Fruit fly (Drosophila melanogaster) whole organism, pupa: ENCODE data around the gene RYa-R.
A peak's percentile ranks its signal among the peaks of the same experiment; 100 is the strongest.

ENCODE experiments used
- CG10348 ChIP-seq: fragments of 200-800 bp; sonication (Bioruptor generic); IDR thresholded peaks from 2 replicates; pipeline ENCODE4 v1.3.6; 2022; ENCODE audit warnings: missing biosample characterization, missing genetic modification characterization
- CG12605 ChIP-seq: fragments of 200-800 bp; sonication (Bioruptor generic); IDR thresholded peaks from 2 replicates; pipeline ENCODE4 v1.3.6; 2022; ENCODE audit warnings: missing biosample characterization, missing genetic modification characterization
- CG13204 ChIP-seq: fragments of 200-800 bp; sonication (Bioruptor generic); optimal IDR thresholded peaks from 2 replicates; lab custom pipeline; 2018; ENCODE audit warnings: missing biosample characterization, mild to moderate bottlenecking, missing genetic modification characterization, moderate library complexity
- CG14655 ChIP-seq: fragments of 200-800 bp; sonication (Bioruptor generic); optimal IDR thresholded peaks from 3 replicates; lab custom pipeline; 2017; ENCODE audit warnings: mild to moderate bottlenecking, missing biosample characterization, missing genetic modification reagents, missing genetic modification characterization
- CG15710 ChIP-seq: fragments of 200-800 bp; sonication (Bioruptor generic); optimal IDR thresholded peaks from 2 replicates; lab custom pipeline; 2018; ENCODE audit warnings: missing biosample characterization, mild to moderate bottlenecking, missing genetic modification characterization, moderate library complexity
- CG17806 ChIP-seq: fragments of 200-800 bp; sonication (Bioruptor generic); optimal IDR thresholded peaks from 2 replicates; lab custom pipeline; 2018; ENCODE audit warnings: missing biosample characterization, mild to moderate bottlenecking, missing genetic modification characterization, moderate library complexity
- CG32121 ChIP-seq: fragments of 200-800 bp; sonication (Bioruptor generic); IDR thresholded peaks from 2 replicates; pipeline ENCODE4 v1.3.6; 2022; ENCODE audit warnings: missing biosample characterization, missing genetic modification characterization
- CG34367 ChIP-seq: fragments of 200-800 bp; sonication (Bioruptor generic); optimal IDR thresholded peaks from 2 replicates; lab custom pipeline; 2018; ENCODE audit warnings: missing biosample characterization, mild to moderate bottlenecking, missing genetic modification characterization
- CG4496 ChIP-seq: fragments of 200-800 bp; sonication (Bioruptor generic); IDR thresholded peaks from 3 replicates; pipeline ENCODE4 v1.3.6; 2022; ENCODE audit warnings: missing biosample characterization, missing genetic modification characterization
- CG8159 ChIP-seq: fragments of 200-800 bp; sonication (Bioruptor generic); optimal IDR thresholded peaks from 3 replicates; lab custom pipeline; 2018; ENCODE audit warnings: missing biosample characterization, mild to moderate bottlenecking, missing genetic modification characterization, moderate library complexity
- CG8301 ChIP-seq: fragments of 200-800 bp; sonication (Bioruptor generic); optimal IDR thresholded peaks from 2 replicates; lab custom pipeline; 2018; ENCODE audit warnings: missing biosample characterization, mild to moderate bottlenecking, missing genetic modification characterization
- CG9948 ChIP-seq: fragments of 200-800 bp; sonication (Bioruptor generic); optimal IDR thresholded peaks from 2 replicates; lab custom pipeline; 2018; ENCODE audit warnings: missing biosample characterization, mild to moderate bottlenecking, missing genetic modification characterization, moderate library complexity
- D1 ChIP-seq: fragments of 200-800 bp; sonication (Bioruptor generic); optimal IDR thresholded peaks from 2 replicates; lab custom pipeline; 2018; ENCODE audit warnings: missing biosample characterization, mild to moderate bottlenecking, missing genetic modification characterization, moderate library complexity
- EcR ChIP-seq: fragments of 200-800 bp; sonication (Bioruptor generic); optimal IDR thresholded peaks from 3 replicates; lab custom pipeline; 2019; ENCODE audit warnings: missing biosample characterization, missing genetic modification characterization, mild to moderate bottlenecking, moderate library complexity, missing genetic modification reagents
- Ets98B ChIP-seq: fragments of 200-800 bp; sonication (Bioruptor generic); IDR thresholded peaks from 2 replicates; pipeline ENCODE4 v1.3.6; 2022; ENCODE audit warnings: missing biosample characterization, missing genetic modification characterization
- Pif1A ChIP-seq: fragments of 200-800 bp; sonication (Bioruptor generic); optimal IDR thresholded peaks from 3 replicates; lab custom pipeline; 2016; ENCODE audit warnings: missing biosample characterization, missing genetic modification characterization
- Pif1B ChIP-seq: fragments of 200-800 bp; sonication (Bioruptor generic); optimal IDR thresholded peaks from 3 replicates; lab custom pipeline; 2016; ENCODE audit warnings: missing biosample characterization, missing genetic modification characterization
- Snoo ChIP-seq: fragments of 200-800 bp; sonication (Bioruptor generic); optimal IDR thresholded peaks from 3 replicates; lab custom pipeline; 2017; ENCODE audit warnings: missing biosample characterization, mild to moderate bottlenecking, missing genetic modification characterization, inconsistent platforms
- fd96Ca ChIP-seq: fragments of 200-800 bp; sonication (Bioruptor generic); IDR thresholded peaks from 3 replicates; pipeline ENCODE4 v1.3.6; 2022; ENCODE audit warnings: missing biosample characterization, missing genetic modification characterization
- gl ChIP-seq: fragments of 200-800 bp; sonication (Bioruptor generic); optimal IDR thresholded peaks from 2 replicates; lab custom pipeline; 2018; ENCODE audit warnings: missing biosample characterization, mild to moderate bottlenecking, missing genetic modification characterization
- rn ChIP-seq: fragments of 200-800 bp; sonication (Bioruptor generic); IDR thresholded peaks from 2 replicates; pipeline ENCODE4 v1.3.6; 2022; ENCODE audit warnings: missing biosample characterization, missing genetic modification characterization

RYa-R gene

dm6 chr3R:26996642-26997041 lies at the start of gene RYa-R:
Gene RYa-R, plus strand, starts transcription at chr3R:26996980.
- TF ChIP-seq CG14655 (GFP tag; lab: Kevin White, UChicago): no peak
- no peak for TF ChIP-seq CG15710 (tag; lab: Kevin White, UChicago)
- no peak for TF ChIP-seq CG8159 (tag; lab: Kevin White, UChicago)
- no peak for TF ChIP-seq CG12605
- no peak for TF ChIP-seq Snoo (tag; lab: Kevin White, UChicago)
- no peak for TF ChIP-seq CG13204 (GFP tag; lab: Kevin White, UChicago)
- TF ChIP-seq fd96Ca (GFP tag; lab: Robert Waterston, UW): no peak

dm6 chr3R:26947296-26947880 lies 49.4 kb upstream of the RYa-R start, which contains the start of gene Spag1:
Gene Spag1, plus strand, starts transcription at chr3R:26947830.
- TF ChIP-seq Ets98B (peak; percentile 38; the same call in 1 of the 2 replicates), CG4496 (GFP tag; lab: Robert Waterston, UW) (no peak), Pif1A (GFP tag; lab: Kevin White, UChicago) (peak; percentile 34), CG8159 (tag; lab: Kevin White, UChicago) (peak; percentile 3), fd96Ca (GFP tag; lab: Robert Waterston, UW) (no peak), Snoo (tag; lab: Kevin White, UChicago) (peak; percentile 3), CG12605 (peak; percentile 70), rn (GFP tag; lab: Robert Waterston, UW) (no peak), D1 (peak; percentile 35), Pif1B (GFP tag; lab: Kevin White, UChicago) (peak; percentile 68), gl (tag; lab: Kevin White, UChicago) (peak; percentile 58), CG9948 (tag; lab: Kevin White, UChicago) (no peak), EcR (GFP tag; lab: Kevin White, UChicago) (peak; percentile 31), CG17806 (tag; lab: Kevin White, UChicago) (peak; percentile 45), CG8301 (tag; lab: Kevin White, UChicago) (peak; percentile 26), CG15710 (tag; lab: Kevin White, UChicago) (peak; percentile 5)

dm6 chr3R:26952200-26952856 lies 44.5 kb upstream of the RYa-R start:
- TF ChIP-seq CG14655 (GFP tag; lab: Kevin White, UChicago): no peak
- no peak for TF ChIP-seq EcR (GFP tag; lab: Kevin White, UChicago)

dm6 chr3R:26952857-26953477 lies 43.8 kb upstream of the RYa-R start:
- no peak for TF ChIP-seq CG10348
- no peak for TF ChIP-seq Pif1A (GFP tag; lab: Kevin White, UChicago)
- TF ChIP-seq Ets98B: no peak
- TF ChIP-seq rn (GFP tag; lab: Robert Waterston, UW): no peak
- TF ChIP-seq CG13204 (GFP tag; lab: Kevin White, UChicago): no peak
- TF ChIP-seq CG32121 (GFP tag; lab: Robert Waterston, UW): no peak
- TF ChIP-seq gl (tag; lab: Kevin White, UChicago): no peak
- no peak for TF ChIP-seq CG8301 (tag; lab: Kevin White, UChicago)
- no peak for TF ChIP-seq CG34367 (tag; lab: Kevin White, UChicago)
- TF ChIP-seq CG17806 (tag; lab: Kevin White, UChicago): no peak
- TF ChIP-seq D1: no peak

- TF ChIP-seq rn (GFP tag; lab: Robert Waterston, UW) (peak; percentile 86), CG9948 (tag; lab: Kevin White, UChicago) (peak; percentile 98), CG12605 (peak; percentile 87), Pif1A (GFP tag; lab: Kevin White, UChicago) (peak; percentile 96), D1 (peak; percentile 95), CG17806 (tag; lab: Kevin White, UChicago) (peak; percentile 97), CG15710 (tag; lab: Kevin White, UChicago) (peak; percentile 94), CG34367 (tag; lab: Kevin White, UChicago) (peak; percentile 96), Snoo (tag; lab: Kevin White, UChicago) (no peak), CG10348 (peak; percentile 77), CG32121 (GFP tag; lab: Robert Waterston, UW) (peak; percentile 85), CG4496 (GFP tag; lab: Robert Waterston, UW) (peak; percentile 94), CG14655 (GFP tag; lab: Kevin White, UChicago) (peak; percentile 91), fd96Ca (GFP tag; lab: Robert Waterston, UW) (peak; percentile 93; the same call in 2 of the 3 replicates), EcR (GFP tag; lab: Kevin White, UChicago) (no peak), Pif1B (GFP tag; lab: Kevin White, UChicago) (peak; percentile 87), gl (tag; lab: Kevin White, UChicago) (peak; percentile 86), Ets98B (peak; percentile 84), CG8301 (tag; lab: Kevin White, UChicago) (peak; percentile 94), CG8159 (tag; lab: Kevin White, UChicago) (peak; percentile 96), CG13204 (GFP tag; lab: Kevin White, UChicago) (peak; percentile 16)
Measured at dm6 chr3R:26953478-26953874, 43.3 kb upstream of the RYa-R start.
